Fruit fly (Drosophila melanogaster): ENCODE measurements around the gene RpS6.

RpS6 gene

DNA sequence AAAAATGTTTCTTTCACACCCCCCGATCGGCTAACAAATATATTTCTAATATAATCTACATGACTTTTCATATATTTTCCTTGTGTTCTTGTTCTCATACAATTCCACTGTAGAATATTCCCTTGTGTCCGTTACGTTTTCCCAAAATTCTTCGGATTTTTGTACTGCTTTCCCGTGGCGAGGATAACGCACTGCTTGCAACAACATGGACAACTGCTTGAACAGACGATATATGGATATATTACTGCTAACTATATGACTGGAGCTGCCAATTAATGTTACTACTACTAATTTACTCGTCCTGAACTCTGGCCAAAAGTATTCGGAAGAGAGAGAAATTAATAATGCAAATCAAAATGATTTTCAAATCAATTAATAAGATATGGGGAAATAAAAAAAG is 23.8 kb upstream of the RpS6 start:
- TF ChIP-seq CG8478 (optimal IDR thresholded peaks at IDR 0.05) (no peak), CTCF (optimal IDR thresholded peaks at IDR 0.05) (no peak)

DNA sequence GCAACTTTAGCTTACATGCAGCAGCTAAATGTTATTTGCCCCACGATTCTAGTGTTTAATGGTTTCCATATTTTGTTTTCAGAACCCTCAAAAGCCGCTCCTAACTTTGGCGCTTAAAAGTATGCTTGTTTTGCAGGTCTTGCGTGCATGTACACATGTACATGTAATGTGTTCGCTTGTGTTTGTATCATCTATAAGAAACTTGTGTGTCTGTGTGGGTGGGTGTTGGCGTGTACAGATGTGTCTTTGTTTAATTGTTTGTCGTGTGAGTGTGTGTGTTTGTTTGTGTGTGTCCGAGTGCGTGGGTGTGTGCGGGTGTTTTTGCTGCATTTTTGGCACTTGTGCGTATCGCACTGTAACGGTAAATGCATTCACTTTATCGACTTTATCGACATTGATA is 21.9 kb upstream of the RpS6 start:
- no peak for TF ChIP-seq CTCF (optimal IDR thresholded peaks at IDR 0.05)
- no peak for TF ChIP-seq CG8478 (optimal IDR thresholded peaks at IDR 0.05)

DNA sequence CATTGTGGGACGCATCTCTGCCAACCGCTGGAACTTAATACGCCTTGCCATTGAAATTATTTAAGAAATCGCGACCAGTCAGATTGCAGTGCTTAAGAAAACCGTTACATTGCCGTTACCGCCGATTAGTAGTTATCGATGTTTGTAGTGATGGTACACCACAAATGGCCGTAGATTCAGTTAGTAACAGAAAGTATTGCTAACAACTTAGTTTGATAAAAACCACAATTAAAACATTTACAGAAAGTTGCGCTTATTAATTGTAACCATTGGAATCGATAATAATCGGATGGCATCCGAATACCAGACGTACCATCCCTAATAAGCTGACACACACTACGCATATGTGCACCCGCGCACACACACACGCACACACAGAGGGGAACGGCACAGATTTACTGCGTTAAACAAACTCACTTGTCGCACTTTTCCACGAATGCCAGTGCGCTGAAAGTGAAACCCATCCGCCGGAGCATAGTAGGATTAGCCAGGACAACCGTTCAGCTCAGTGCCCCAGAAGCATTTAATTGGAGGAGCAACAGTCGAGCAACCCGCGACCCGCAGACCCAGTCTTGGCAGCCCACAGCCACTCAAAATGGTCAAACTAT is 19.1 kb upstream of the RpS6 start, which contains the start of the genes hdm and Ykt6:
hdm (minus strand) TSS at position 51 of the 608 bp plus-strand sequence.
Ykt6 (plus strand) TSS at position 329 of the 608 bp plus-strand sequence.
- TF ChIP-seq CG8478 (optimal IDR thresholded peaks at IDR 0.05) (no peak), CTCF (optimal IDR thresholded peaks at IDR 0.05) (peak in 1 of 2 experiments; percentile 2)

DNA sequence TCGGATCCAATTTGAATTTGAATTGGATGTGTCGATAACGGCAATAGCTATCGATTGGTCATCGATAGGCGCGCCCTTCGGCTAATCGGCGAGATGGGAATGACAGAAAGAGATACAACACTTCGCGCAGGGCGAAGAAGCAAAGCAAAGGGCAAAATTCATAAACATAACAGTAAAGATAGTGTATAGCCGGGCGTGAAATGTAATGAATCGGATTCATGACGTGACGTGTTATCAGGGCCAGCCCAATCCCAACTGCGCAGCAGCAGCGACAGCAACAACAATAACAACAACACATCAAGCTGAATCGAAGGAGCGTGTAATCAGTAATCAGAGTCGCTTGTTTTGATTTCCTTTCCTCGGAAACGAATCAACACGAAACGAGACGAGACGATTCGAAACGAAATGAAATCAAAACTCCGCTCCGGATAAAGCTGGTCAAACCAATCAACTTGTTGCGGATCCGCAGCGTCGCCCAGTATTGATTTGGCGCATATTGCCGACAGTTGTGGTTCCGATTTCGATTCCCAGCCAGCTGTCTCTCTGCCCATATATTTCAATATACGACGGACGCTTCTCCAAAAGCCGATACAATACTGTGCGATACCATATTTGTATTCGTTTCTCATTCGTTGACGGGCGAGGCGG is 11.0 kb upstream of the RpS6 start, which contains the start of gene snz:
snz (plus strand) TSS at position 107 of the 648 bp plus-strand sequence.
- TF ChIP-seq CG8478 (optimal IDR thresholded peaks at IDR 0.05) (no peak), CTCF (optimal IDR thresholded peaks at IDR 0.05) (no peak)

DNA sequence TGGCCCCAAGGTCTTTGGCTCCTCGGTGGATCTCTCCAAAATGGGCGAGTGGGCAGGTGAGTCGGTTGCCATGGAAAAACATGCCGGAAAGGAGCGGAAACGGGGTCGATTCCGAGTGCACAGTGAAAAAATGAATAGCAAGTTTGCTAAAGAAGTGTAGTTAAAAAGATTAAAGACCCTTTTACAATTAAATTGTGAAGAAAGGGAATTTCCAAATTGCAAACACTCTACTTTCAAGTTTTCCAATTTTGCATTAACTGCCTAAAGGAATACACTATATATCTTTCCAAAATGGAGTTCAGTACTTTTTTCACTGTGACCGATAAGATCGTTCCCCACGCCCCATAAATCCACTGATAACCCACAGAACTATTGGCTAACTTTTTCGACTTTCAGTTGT is 8.4 kb upstream of the RpS6 start:
- TF ChIP-seq CTCF (optimal IDR thresholded peaks at IDR 0.05) (no peak), CG8478 (optimal IDR thresholded peaks at IDR 0.05) (no peak)

DNA sequence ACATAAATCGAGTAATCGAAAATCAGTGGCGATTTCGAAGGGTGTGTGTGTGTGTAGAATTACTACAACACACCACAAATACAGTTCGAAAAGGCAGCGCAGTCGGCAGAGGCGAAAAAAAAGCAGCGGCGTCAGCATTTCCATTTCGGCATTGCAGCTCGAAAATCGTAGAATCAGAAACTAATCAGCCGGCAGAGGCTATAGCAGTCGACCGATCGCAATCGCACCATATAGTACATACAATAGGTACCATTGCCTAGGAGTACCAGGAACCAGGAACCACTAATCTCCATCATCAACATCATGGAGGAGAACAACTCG is 7.9 kb upstream of the RpS6 start:
- no peak for TF ChIP-seq CTCF (optimal IDR thresholded peaks at IDR 0.05)
- TF ChIP-seq CG8478 (optimal IDR thresholded peaks at IDR 0.05), result no peak

DNA sequence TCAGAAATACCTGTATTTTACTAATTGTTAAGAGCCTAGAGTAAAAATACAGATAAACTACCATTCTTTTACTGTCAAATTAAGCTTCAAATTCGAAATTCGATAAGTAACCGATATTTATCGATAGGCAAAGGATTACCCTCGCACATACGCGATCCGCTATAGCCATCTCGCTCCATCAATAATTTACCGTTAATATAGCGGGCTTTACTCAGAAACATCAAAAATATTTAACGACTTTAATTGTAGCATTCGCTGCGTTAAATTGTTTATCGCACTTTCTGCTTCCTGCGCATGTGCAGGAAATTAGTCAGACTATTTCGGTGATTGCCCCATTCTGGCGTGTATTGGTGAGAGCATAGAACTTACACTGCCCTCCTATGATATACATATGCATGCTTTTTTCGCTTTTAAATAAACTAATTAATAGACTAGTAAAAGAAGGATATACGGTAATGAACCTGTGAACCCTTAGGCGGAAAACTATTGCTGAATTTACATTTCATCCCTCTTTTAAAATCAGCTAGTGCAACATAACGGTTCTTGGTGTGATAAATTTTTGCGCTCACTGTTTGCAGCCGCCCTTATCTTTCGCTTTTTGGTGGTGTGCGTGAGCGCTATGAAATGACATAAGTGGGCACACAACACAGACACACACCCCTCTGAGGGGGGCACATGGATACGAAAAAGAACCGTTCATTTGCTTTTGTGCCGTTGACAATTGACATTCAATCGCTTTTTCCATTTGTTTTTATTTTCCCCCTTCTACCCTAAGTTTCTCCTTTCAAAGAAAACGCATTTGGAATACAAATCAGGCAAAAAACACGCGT is 7.3 kb upstream of the RpS6 start, which contains the start of the genes dpr14 and spidey:
dpr14 (minus strand) TSS at position 48 of the 830 bp plus-strand sequence.
spidey (plus strand) TSS at position 693 of the 830 bp plus-strand sequence.
- TF ChIP-seq CG8478 (optimal IDR thresholded peaks at IDR 0.05), result no peak
- no peak for TF ChIP-seq CTCF (optimal IDR thresholded peaks at IDR 0.05)

DNA sequence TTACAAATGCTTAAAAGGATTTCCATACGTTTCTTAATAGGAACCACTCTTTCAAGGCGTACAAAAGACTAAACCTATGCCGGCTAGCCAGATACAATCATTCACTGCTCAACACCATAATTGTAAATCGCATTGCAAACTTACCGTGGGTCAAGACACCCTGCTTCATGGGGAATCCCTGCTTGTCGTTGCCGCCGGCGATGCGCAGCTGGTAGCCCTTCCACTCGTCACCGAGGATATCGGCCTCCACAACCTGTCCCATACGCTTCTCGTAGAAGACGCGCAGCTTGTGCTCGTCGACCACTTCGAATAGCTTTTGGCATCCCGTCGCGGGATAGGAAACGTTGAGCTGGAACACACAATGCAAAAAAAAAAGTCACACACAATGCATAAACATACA is 472 bp downstream of the RpS6 start:
- no peak for TF ChIP-seq CTCF (optimal IDR thresholded peaks at IDR 0.05)
- TF ChIP-seq CG8478 (optimal IDR thresholded peaks at IDR 0.05), result no peak

DNA sequence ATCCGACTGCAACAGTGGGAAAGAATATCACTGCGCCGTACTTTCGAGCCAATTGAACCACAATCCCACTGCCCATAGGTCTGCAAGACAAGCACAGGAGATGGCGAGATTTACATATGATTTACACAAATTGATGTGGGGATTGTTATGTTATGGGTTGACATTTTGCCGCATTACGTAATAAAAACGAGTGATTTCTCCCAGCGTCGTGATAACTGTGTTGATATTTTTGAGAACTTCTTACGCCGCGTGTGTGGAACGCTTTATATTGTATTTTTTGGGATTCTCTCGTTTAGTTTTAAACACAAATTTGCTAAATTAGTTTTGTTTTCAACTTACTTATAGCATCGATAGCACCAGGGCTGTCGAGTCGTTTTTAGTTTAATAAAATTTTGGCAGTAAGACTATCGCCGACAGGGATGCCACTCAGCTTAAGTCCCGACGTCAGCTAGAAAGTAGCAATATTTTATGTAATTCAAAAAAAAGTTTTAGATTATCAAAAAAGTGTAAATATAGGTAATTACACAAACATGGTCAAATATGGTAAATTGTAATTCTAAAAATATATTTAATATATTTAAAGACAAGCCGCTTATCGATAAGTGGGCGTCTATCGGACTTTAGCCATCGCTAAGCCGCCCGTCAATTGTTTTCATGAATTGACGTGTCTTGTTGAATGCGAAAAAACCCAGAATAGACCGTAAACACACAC is 7.6 kb downstream of the RpS6 start, which contains the start of the genes CG45089, ND-MNLL and p115:
CG45089 (minus strand) TSS at position 388 of the 712 bp plus-strand sequence.
ND-MNLL (minus strand) TSS at position 388 of the 712 bp plus-strand sequence.
p115 (plus strand) TSS at position 621 of the 712 bp plus-strand sequence.
- TF ChIP-seq CTCF (optimal IDR thresholded peaks at IDR 0.05) (no peak), CG8478 (optimal IDR thresholded peaks at IDR 0.05) (no peak)

DNA sequence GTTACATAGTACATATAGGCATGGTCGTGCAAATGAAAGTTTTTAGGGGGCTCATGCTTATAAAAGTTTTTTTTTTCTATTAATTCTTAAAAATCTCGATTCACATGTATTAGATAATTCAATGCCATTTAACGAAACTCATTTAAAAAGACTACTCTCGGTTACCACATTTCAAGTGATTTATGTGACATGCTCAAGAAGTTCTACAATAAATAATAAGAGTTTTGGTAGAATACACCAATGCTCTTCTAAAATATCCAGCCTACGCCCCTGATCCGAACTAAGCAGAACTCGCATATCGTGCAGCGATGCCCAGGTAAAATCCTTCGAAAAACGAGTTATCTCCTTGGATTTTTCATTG is 8.6 kb downstream of the RpS6 start:
- TF ChIP-seq CTCF (optimal IDR thresholded peaks at IDR 0.05) (no peak), CG8478 (optimal IDR thresholded peaks at IDR 0.05) (no peak)

DNA sequence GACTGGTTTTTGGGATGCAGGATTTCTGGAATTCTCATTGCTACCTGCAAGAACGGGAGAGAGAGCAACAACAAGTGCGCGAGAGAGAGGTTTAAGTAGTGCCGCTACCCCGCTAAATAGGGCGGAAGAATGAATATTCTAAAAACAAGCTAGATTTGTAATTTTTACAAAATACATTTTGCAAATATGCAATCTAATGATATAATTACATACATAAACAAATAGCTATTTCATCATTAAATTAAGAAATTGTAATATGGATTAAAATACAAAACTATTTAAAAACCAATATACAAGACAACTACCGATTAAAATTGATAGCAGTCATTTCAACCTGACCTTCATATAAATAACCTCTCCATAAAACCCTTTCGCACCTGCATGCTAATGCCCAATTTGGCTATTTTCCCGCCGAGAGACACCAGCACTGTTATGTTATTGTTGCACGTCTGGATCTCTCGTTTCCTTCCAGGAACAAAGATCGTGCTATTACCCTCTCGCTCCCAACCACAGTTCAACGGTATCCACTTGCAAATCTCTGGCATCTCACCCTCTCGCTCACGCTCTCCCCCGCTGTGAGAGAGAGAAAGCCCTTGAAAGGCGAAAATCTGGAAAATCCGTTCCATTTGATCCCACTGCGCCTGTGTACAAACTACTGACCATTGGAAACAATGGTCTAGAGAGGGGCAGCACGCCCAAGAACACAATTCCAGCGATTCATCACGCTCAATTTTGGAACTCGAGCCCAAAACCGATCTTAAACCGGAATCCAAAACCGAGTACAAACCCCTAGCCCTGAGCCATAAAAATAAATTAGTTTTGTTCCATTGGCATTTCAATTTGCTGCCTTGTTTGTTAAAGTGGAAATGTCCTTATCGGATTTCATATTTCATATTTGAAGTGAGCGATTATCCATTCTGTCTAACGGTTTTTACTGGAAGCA is 9.3 kb downstream of the RpS6 start, which contains the start of gene Nek2:
Nek2 (minus strand) TSS at position 51 of the 943 bp plus-strand sequence.
- no peak for TF ChIP-seq CTCF (optimal IDR thresholded peaks at IDR 0.05)

DNA sequence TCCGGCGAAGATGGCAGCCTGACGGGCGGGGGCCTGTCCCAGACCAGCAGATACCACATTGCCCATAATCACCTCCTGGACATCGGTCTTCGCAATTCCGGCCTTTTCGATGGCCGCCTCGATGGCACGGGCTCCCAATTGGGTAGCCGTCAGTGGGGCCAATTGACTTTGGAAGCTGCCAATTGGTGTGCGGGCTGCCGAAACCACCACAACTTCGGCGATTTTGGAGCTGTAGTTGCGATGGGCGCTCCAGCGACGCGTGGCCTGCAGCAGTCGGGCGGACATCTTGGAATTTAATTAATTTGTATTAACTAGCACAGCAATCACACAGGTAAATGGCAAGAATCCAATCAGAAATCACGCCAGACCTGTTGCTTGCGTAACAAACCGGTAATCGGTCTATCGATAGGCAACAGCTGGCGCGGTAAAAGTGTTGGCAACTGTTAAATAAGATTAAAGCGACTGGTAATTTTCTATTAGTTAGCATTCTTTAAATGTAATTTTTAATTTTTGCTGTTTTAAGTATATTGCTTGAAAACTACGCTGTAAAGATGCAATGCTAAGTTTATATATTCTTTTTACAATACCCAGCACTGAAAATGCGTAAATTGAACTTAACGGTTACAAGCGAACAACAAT is 12.6 kb downstream of the RpS6 start, which contains the start of gene Acat1:
Acat1 (minus strand) TSS at position 400 of the 639 bp plus-strand sequence.
- TF ChIP-seq CTCF (optimal IDR thresholded peaks at IDR 0.05) (no peak), CG8478 (optimal IDR thresholded peaks at IDR 0.05) (no peak)

DNA sequence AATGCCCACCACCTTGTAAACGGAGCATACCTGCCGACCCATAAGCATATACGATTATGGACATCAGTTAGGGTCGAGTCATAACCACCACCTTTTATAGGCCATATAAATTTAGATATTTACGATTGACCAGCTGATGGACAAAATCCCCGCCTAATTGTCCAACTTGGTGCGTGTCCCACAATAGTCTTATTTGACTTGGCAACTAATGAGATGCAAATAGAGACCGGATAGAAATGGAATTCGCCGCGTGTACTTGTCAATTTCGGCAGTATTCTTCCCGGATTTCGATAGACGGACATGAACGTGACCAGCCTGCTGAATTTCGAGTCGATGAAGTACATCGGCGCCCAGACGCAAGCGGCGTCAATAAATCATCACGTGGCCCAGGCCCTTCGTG is 16.8 kb downstream of the RpS6 start, which contains the start of gene Ir7g:
Ir7g (plus strand) TSS at position 301 of the 400 bp plus-strand sequence.
- no peak for TF ChIP-seq CG8478 (optimal IDR thresholded peaks at IDR 0.05)
- TF ChIP-seq CTCF (optimal IDR thresholded peaks at IDR 0.05), result no peak
